Fruit fly (Drosophila melanogaster) whole organism, embryonic: ENCODE measurements around the gene CG15141.
A peak's percentile ranks its signal among the peaks of the same experiment; 100 is the strongest.

Source experiments
- Ada2b ChIP-seq: fragments of 200-800 bp; sonication (Bioruptor generic); IDR thresholded peaks from 2 replicates; pipeline ENCODE4 v1.3.6; 2022; ENCODE audit warnings: missing biosample characterization, missing genetic modification characterization
- Asciz ChIP-seq: fragments of 200-800 bp; sonication (Bioruptor generic); optimal IDR thresholded peaks from 2 replicates; lab custom pipeline; 2017; ENCODE audit warnings: missing biosample characterization, mild to moderate bottlenecking, missing genetic modification characterization, missing genetic modification reagents
- B-H2 ChIP-seq: fragments of 200-800 bp; sonication (Bioruptor generic); optimal IDR thresholded peaks from 2 replicates; lab custom pipeline; 2018; ENCODE audit warnings: missing biosample characterization, mild to moderate bottlenecking, missing genetic modification characterization
- Bteb2 ChIP-seq: fragments of 200-800 bp; sonication (Bioruptor generic); optimal IDR thresholded peaks from 2 replicates; lab custom pipeline; 2016; ENCODE audit warnings: missing biosample characterization, missing genetic modification characterization
- CG1024 ChIP-seq: fragments of 200-800 bp; sonication (Bioruptor generic); IDR thresholded peaks from 2 replicates; pipeline ENCODE4 v1.3.6; 2022; ENCODE audit warnings: missing biosample characterization, missing genetic modification characterization
- CG11560 ChIP-seq: fragments of 200-800 bp; sonication (Bioruptor generic); IDR thresholded peaks from 3 replicates; pipeline ENCODE4 v1.3.6; 2022; ENCODE audit warnings: missing biosample characterization, missing genetic modification characterization
- CG13894 ChIP-seq: fragments of 200-800 bp; sonication (Bioruptor generic); optimal IDR thresholded peaks from 3 replicates; lab custom pipeline; 2018; ENCODE audit warnings: missing biosample characterization, mild to moderate bottlenecking, missing genetic modification characterization, moderate library complexity
- CG17912 ChIP-seq: fragments of 200-800 bp; sonication (Bioruptor generic); optimal IDR thresholded peaks from 2 replicates; lab custom pipeline; 2018; ENCODE audit warnings: missing biosample characterization, mild to moderate bottlenecking, missing genetic modification characterization
- CG18011 ChIP-seq: fragments of 200-800 bp; sonication (Bioruptor generic); optimal IDR thresholded peaks from 2 replicates; lab custom pipeline; 2017; ENCODE audit warnings: missing biosample characterization, missing genetic modification characterization, mild to moderate bottlenecking, moderate library complexity, missing genotype
- CG2889 ChIP-seq: fragments of 200-800 bp; sonication (Bioruptor generic); IDR thresholded peaks from 3 replicates; pipeline ENCODE4 v1.3.6; 2022; ENCODE audit warnings: missing biosample characterization, missing genetic modification characterization
- CG30431 ChIP-seq: fragments of 200-800 bp; sonication (Bioruptor generic); optimal IDR thresholded peaks from 2 replicates; lab custom pipeline; 2017; ENCODE audit warnings: missing biosample characterization, missing genetic modification characterization
- CG31224 ChIP-seq: fragments of 200-800 bp; sonication (Bioruptor generic); IDR thresholded peaks from 2 replicates; pipeline ENCODE4 v1.3.6; 2022; ENCODE audit warnings: missing biosample characterization, missing genetic modification characterization
- CG31388 ChIP-seq: fragments of 200-800 bp; sonication (Bioruptor generic); optimal IDR thresholded peaks from 2 replicates; lab custom pipeline; 2016; ENCODE audit warnings: missing biosample characterization, missing genetic modification characterization
- CG4707 ChIP-seq: fragments of 200-800 bp; sonication (Bioruptor generic); optimal IDR thresholded peaks from 2 replicates; lab custom pipeline; 2018; ENCODE audit warnings: missing biosample characterization, mild to moderate bottlenecking, missing genetic modification characterization, moderate library complexity
- CG6854 ChIP-seq: fragments of 200-800 bp; sonication (Bioruptor generic); optimal IDR thresholded peaks from 3 replicates; lab custom pipeline; 2017; ENCODE audit warnings: missing biosample characterization, mild to moderate bottlenecking, missing genetic modification characterization
- CG7357 ChIP-seq: fragments of 200-800 bp; sonication (Bioruptor generic); IDR thresholded peaks from 3 replicates; pipeline ENCODE4 v1.3.6; 2022; ENCODE audit warnings: missing biosample characterization, missing genetic modification characterization
- CG7839 ChIP-seq: fragments of 200-800 bp; sonication (Bioruptor generic); optimal IDR thresholded peaks from 3 replicates; lab custom pipeline; 2018; ENCODE audit warnings: missing biosample characterization, mild to moderate bottlenecking, missing genetic modification characterization, moderate library complexity
- CG8290 ChIP-seq, 3 experiments: fragments of 200-800 bp; sonication (Bioruptor generic); optimal IDR thresholded peaks; 2 replicates each; lab custom pipeline; 2016 to 2019; ENCODE audit warnings: missing biosample characterization in 3 of 3, missing genetic modification characterization in 3 of 3, mild to moderate bottlenecking in 2 of 3, moderate library complexity in 1 of 3
- CG8478 ChIP-seq: fragments of >200 bp; optimal IDR thresholded peaks from 2 replicates; lab custom pipeline; 2018
- CG8765 ChIP-seq: fragments of 200-800 bp; sonication (Bioruptor generic); IDR thresholded peaks from 2 replicates; pipeline ENCODE4 v1.3.6; 2022; ENCODE audit warnings: missing biosample characterization, missing genetic modification characterization
- CG9817 ChIP-seq: fragments of 200-800 bp; sonication (Bioruptor generic); optimal IDR thresholded peaks from 2 replicates; lab custom pipeline; 2018; ENCODE audit warnings: missing biosample characterization, mild to moderate bottlenecking, missing genetic modification characterization, moderate library complexity
- D19B ChIP-seq: fragments of 200-800 bp; sonication (Bioruptor generic); optimal IDR thresholded peaks from 2 replicates; lab custom pipeline; 2017; ENCODE audit warnings: missing biosample characterization, mild to moderate bottlenecking, missing genetic modification characterization
- Deaf1 ChIP-seq: fragments of 200-800 bp; optimal IDR thresholded peaks from 3 replicates; lab custom pipeline; 2019; ENCODE audit warnings: missing biosample characterization, mild to moderate bottlenecking, missing genetic modification characterization, moderate library complexity
- Fer3 ChIP-seq: fragments of 200-800 bp; sonication (Bioruptor generic); optimal IDR thresholded peaks from 2 replicates; lab custom pipeline; 2018; ENCODE audit warnings: missing biosample characterization, mild to moderate bottlenecking, missing genetic modification characterization, moderate library complexity
- Jarid2 ChIP-seq: fragments of 200-800 bp; sonication (Bioruptor generic); optimal IDR thresholded peaks from 3 replicates; lab custom pipeline; 2017; ENCODE audit warnings: mild to moderate bottlenecking, missing biosample characterization, missing genetic modification reagents, missing genetic modification characterization
- Lhr ChIP-seq: fragments of 200-800 bp; sonication (Bioruptor generic); optimal IDR thresholded peaks from 3 replicates; lab custom pipeline; 2017; ENCODE audit warnings: mild to moderate bottlenecking, missing biosample characterization, missing genetic modification reagents, missing genetic modification characterization
- Lim3 ChIP-seq: fragments of 200-800 bp; sonication (Bioruptor generic); IDR thresholded peaks from 2 replicates; pipeline ENCODE4 v1.3.6; 2022; ENCODE audit warnings: missing biosample characterization, missing genetic modification characterization
- Meics ChIP-seq: fragments of 200-800 bp; sonication (Bioruptor generic); optimal IDR thresholded peaks from 2 replicates; lab custom pipeline; 2017; ENCODE audit warnings: missing biosample characterization, mild to moderate bottlenecking, missing genetic modification characterization
- Mrtf ChIP-seq: fragments of 200-800 bp; sonication (Bioruptor generic); IDR thresholded peaks from 3 replicates; pipeline ENCODE4 v1.3.6; 2022; ENCODE audit warnings: missing biosample characterization, missing genetic modification characterization
- Oli ChIP-seq: fragments of 200-800 bp; sonication (Bioruptor generic); optimal IDR thresholded peaks from 2 replicates; lab custom pipeline; 2018; ENCODE audit warnings: missing biosample characterization, mild to moderate bottlenecking, missing genetic modification characterization, moderate library complexity
- Side ChIP-seq: fragments of 200-800 bp; sonication (Bioruptor generic); optimal IDR thresholded peaks from 2 replicates; lab custom pipeline; 2016; ENCODE audit warnings: missing biosample characterization, missing genetic modification characterization
- Sox100B ChIP-seq: fragments of 200-800 bp; sonication (Bioruptor generic); optimal IDR thresholded peaks from 3 replicates; lab custom pipeline; 2018; ENCODE audit warnings: missing biosample characterization, mild to moderate bottlenecking, missing genetic modification characterization
- Tbp ChIP-seq: fragments of >200 bp; optimal IDR thresholded peaks from 2 replicates; lab custom pipeline; 2018; ENCODE audit warnings: missing biosample characterization, missing genetic modification characterization
- Xbp1 ChIP-seq: fragments of 200-800 bp; sonication (Bioruptor generic); optimal IDR thresholded peaks from 3 replicates; lab custom pipeline; 2016; ENCODE audit warnings: missing biosample characterization, mild to moderate bottlenecking, missing genetic modification characterization
- ac ChIP-seq: fragments of 200-800 bp; sonication (Bioruptor generic); optimal IDR thresholded peaks from 3 replicates; lab custom pipeline; 2017; ENCODE audit warnings: missing biosample characterization, mild to moderate bottlenecking, missing genetic modification characterization
- gce ChIP-seq: fragments of 200-800 bp; sonication (Bioruptor generic); IDR thresholded peaks from 3 replicates; pipeline ENCODE4 v1.3.6; 2022; ENCODE audit warnings: missing biosample characterization, missing genetic modification characterization
- gem ChIP-seq: fragments of 200-800 bp; sonication (Bioruptor generic); optimal IDR thresholded peaks from 2 replicates; lab custom pipeline; 2019; ENCODE audit warnings: missing biosample characterization, mild to moderate bottlenecking, missing genetic modification characterization, moderate library complexity
- insv ChIP-seq, 2 experiments: fragments of 200-800 bp; sonication (Bioruptor generic); optimal IDR thresholded peaks; 3 replicates each; lab custom pipeline; 2016 to 2018; ENCODE audit warnings: missing biosample characterization in 2 of 2, missing genetic modification characterization in 2 of 2
- nerfin-1 ChIP-seq: fragments of 200-800 bp; sonication (Bioruptor generic); optimal IDR thresholded peaks from 3 replicates; lab custom pipeline; 2019; ENCODE audit warnings: missing biosample characterization, mild to moderate bottlenecking, missing genetic modification characterization, moderate library complexity
- otp ChIP-seq: fragments of 200-800 bp; sonication (Bioruptor generic); IDR thresholded peaks from 3 replicates; pipeline ENCODE4, ENCODE4 v1.3.6; 2022; ENCODE audit warnings: missing biosample characterization, missing genetic modification characterization
- pan ChIP-seq, 4 experiments: fragments of >200 bp in 3 of 4; fragments of 200-800 bp in 1 of 4; sonication (Bioruptor generic) in 1 of 4; optimal IDR thresholded peaks in 3 of 4; IDR thresholded peaks in 1 of 4; 2 replicates each; pipeline versions ENCODE4 v1.3.6 to Lab custom; 2017 to 2022; ENCODE audit warnings: missing biosample characterization in 2 of 4, missing genetic modification characterization in 2 of 4, mixed read lengths in 1 of 4
- pros ChIP-seq: fragments of 200-800 bp; sonication (Bioruptor generic); optimal IDR thresholded peaks from 3 replicates; lab custom pipeline; 2019; ENCODE audit warnings: missing biosample characterization, mild to moderate bottlenecking, missing genetic modification characterization, moderate library complexity
- ranshi ChIP-seq: fragments of 200-800 bp; sonication (Bioruptor generic); IDR thresholded peaks from 2 replicates; pipeline ENCODE4 v1.3.6; 2022; ENCODE audit warnings: missing biosample characterization, missing genetic modification characterization
- run ChIP-seq: fragments of 200-800 bp; sonication (Bioruptor generic); optimal IDR thresholded peaks from 3 replicates; lab custom pipeline; 2018; ENCODE audit warnings: missing biosample characterization, mild to moderate bottlenecking, missing genetic modification characterization
- schlank ChIP-seq: fragments of 200-800 bp; sonication (Bioruptor generic); optimal IDR thresholded peaks from 2 replicates; lab custom pipeline; 2018; ENCODE audit warnings: missing biosample characterization, mild to moderate bottlenecking, missing genetic modification characterization
- sr ChIP-seq: fragments of 200-800 bp; sonication (Bioruptor generic); IDR thresholded peaks from 3 replicates; pipeline ENCODE4 v1.3.6; 2022; ENCODE audit warnings: missing biosample characterization, missing genetic modification characterization
- tio ChIP-seq: fragments of 200-800 bp; sonication (Bioruptor generic); optimal IDR thresholded peaks from 2 replicates; lab custom pipeline; 2017; ENCODE audit warnings: missing biosample characterization, missing genetic modification characterization, inconsistent platforms
- twi ChIP-seq: fragments of 200-800 bp; optimal IDR thresholded peaks from 2 replicates; lab custom pipeline; 2019; ENCODE audit warnings: missing biosample characterization, mild to moderate bottlenecking, missing genetic modification characterization, moderate library complexity
- zfh1 ChIP-seq: fragments of 200-800 bp; sonication (Bioruptor generic); IDR thresholded peaks from 3 replicates; pipeline ENCODE4 v1.3.6; 2022; ENCODE audit warnings: missing biosample characterization, missing genetic modification characterization

The CG15141 gene

dm6 chr2L:17383588-17384308, 26.7 kb upstream of the CG15141 start, which contains the start of gene Lrch (continued):
- no peak for TF ChIP-seq Lim3
- TF ChIP-seq Side (GFP tag; lab: Kevin White, UChicago), result no peak
- TF ChIP-seq CG13894, result peak; percentile 44
- TF ChIP-seq ranshi (GFP tag; lab: Robert Waterston, UW), result no peak
- TF ChIP-seq CG8290 (GFP tag; optimal IDR thresholded peaks at IDR 0.05; lab: Kevin White, UChicago), result no peak
- TF ChIP-seq CG8290 (tag; optimal IDR thresholded peaks at IDR 0.05; lab: Kevin White, UChicago), result peak in 1 of 2 experiments; percentile 75
- TF ChIP-seq CG8765, result no peak
- TF ChIP-seq ac, result no peak
- no peak for TF ChIP-seq CG8478 (lab: Kevin White, UChicago)
- no peak for TF ChIP-seq CG17912
- TF ChIP-seq Jarid2 (GFP tag; lab: Kevin White, UChicago), result peak; percentile 99
- no peak for TF ChIP-seq CG9817 (tag; lab: Kevin White, UChicago)
- peak; percentile 44 for TF ChIP-seq nerfin-1 (tag; lab: Kevin White, UChicago)
- no peak for TF ChIP-seq gem
- no peak for TF ChIP-seq CG2889 (GFP tag; lab: Robert Waterston, UW)
- TF ChIP-seq Ada2b (GFP tag; lab: Robert Waterston, UW), result no peak
- TF ChIP-seq gce (GFP tag; lab: Robert Waterston, UW), result no peak
- no peak for TF ChIP-seq Lhr (GFP tag; lab: Kevin White, UChicago)
- TF ChIP-seq CG18011 (GFP tag; lab: Kevin White, UChicago), result no peak
- TF ChIP-seq D19B, result no peak
- TF ChIP-seq run, result no peak
- no peak for TF ChIP-seq CG11560
- peak; percentile 86 for TF ChIP-seq Meics (GFP tag; lab: Kevin White, UChicago)
- TF ChIP-seq otp (GFP tag; lab: Robert Waterston, UW), result peak; percentile 58; the same call in 2 of the 3 replicates
- TF ChIP-seq B-H2, result peak; percentile 33
- TF ChIP-seq CG6854 (GFP tag; lab: Kevin White, UChicago), result no peak
- TF ChIP-seq Fer3 (tag; lab: Kevin White, UChicago), result peak; percentile 4
- TF ChIP-seq CG7357 (GFP tag; lab: Robert Waterston, UW), result no peak
- no peak for TF ChIP-seq tio (GFP tag; lab: Kevin White, UChicago)
- no peak for TF ChIP-seq Oli (tag; lab: Kevin White, UChicago)
- TF ChIP-seq CG31224 (GFP tag; lab: Robert Waterston, UW), result no peak
- peak; percentile 40 for TF ChIP-seq CG7839
- 0 out of 3 replicates have a peak, but pooled peaks have one; percentile 9 for TF ChIP-seq sr (GFP tag; lab: Robert Waterston, UW)
- peak; percentile 20 for TF ChIP-seq Xbp1 (GFP tag; lab: Kevin White, UChicago)
- no peak for TF ChIP-seq Tbp
- no peak for TF ChIP-seq Asciz (GFP tag; lab: Kevin White, UChicago)
- no peak for TF ChIP-seq pan (optimal IDR thresholded peaks at IDR 0.05; lab: Kevin White, UChicago)
- TF ChIP-seq pan (GFP tag; optimal IDR thresholded peaks at IDR 0.05 in 1 of 2, IDR thresholded peaks at IDR 0.05 in 1 of 2), result no peak
- TF ChIP-seq twi (tag; lab: Kevin White, UChicago), result no peak
- TF ChIP-seq CG30431 (GFP tag; lab: Kevin White, UChicago), result no peak
- peak; percentile 83 for TF ChIP-seq Deaf1 (tag; lab: Kevin White, UChicago)
- no peak for TF ChIP-seq Bteb2 (GFP tag; lab: Kevin White, UChicago)
- TF ChIP-seq insv (GFP tag; optimal IDR thresholded peaks at IDR 0.05; lab: Kevin White, UChicago), result no peak
- TF ChIP-seq CG31388 (GFP tag; lab: Kevin White, UChicago), result no peak
- peak; percentile 83 for TF ChIP-seq pros (GFP tag; lab: Kevin White, UChicago)
- TF ChIP-seq CG1024, result no peak
- TF ChIP-seq Sox100B (GFP tag; lab: Kevin White, UChicago), result no peak
- peak; percentile 58 for TF ChIP-seq CG4707
- TF ChIP-seq schlank (tag; lab: Kevin White, UChicago), result no peak
- 0 out of 3 replicates have a peak, but pooled peaks have one; percentile 9 for TF ChIP-seq zfh1
- TF ChIP-seq Mrtf, result no peak; the same call in 2 of the 3 replicates
